Fruit fly (Drosophila melanogaster) whole organism, prepupa: ENCODE data around the gene CG33169.
A peak's percentile ranks its signal among the peaks of the same experiment; 100 is the strongest.

Source experiments
- CG11294 ChIP-seq: fragments of 200-800 bp; sonication (Bioruptor generic); IDR thresholded peaks from 2 replicates; pipeline ENCODE4 v1.3.6; 2022; ENCODE audit warnings: missing biosample characterization, missing genetic modification characterization
- CG11902 ChIP-seq: fragments of 200-800 bp; sonication (Bioruptor generic); optimal IDR thresholded peaks from 3 replicates; lab custom pipeline; 2016; ENCODE audit warnings: missing biosample characterization, missing genetic modification characterization
- CG8319 ChIP-seq: fragments of 200-800 bp; sonication (Bioruptor generic); optimal IDR thresholded peaks from 3 replicates; lab custom pipeline; 2016; ENCODE audit warnings: missing biosample characterization, missing genetic modification characterization
- Gug ChIP-seq: fragments of 200-800 bp; sonication (Bioruptor generic); IDR thresholded peaks from 2 replicates; pipeline ENCODE4 v1.3.6; 2022; ENCODE audit warnings: missing biosample characterization, missing genetic modification characterization
- Lpt ChIP-seq: fragments of 200-800 bp; sonication (Bioruptor generic); optimal IDR thresholded peaks from 3 replicates; lab custom pipeline; 2016; ENCODE audit warnings: missing biosample characterization, missing genetic modification characterization
- Met ChIP-seq: fragments of 200-800 bp; sonication (Bioruptor generic); optimal IDR thresholded peaks from 3 replicates; lab custom pipeline; 2016; ENCODE audit warnings: missing biosample characterization, missing genetic modification characterization
- Sox102F ChIP-seq: fragments of 200-800 bp; sonication (Bioruptor generic); optimal IDR thresholded peaks from 2 replicates; lab custom pipeline; 2016; ENCODE audit warnings: missing biosample characterization, mild to moderate bottlenecking, missing genetic modification characterization
- acj6 ChIP-seq: fragments of 200-800 bp; sonication (Bioruptor generic); optimal IDR thresholded peaks from 3 replicates; lab custom pipeline; 2016; ENCODE audit warnings: missing biosample characterization, missing genetic modification characterization

DNA sequence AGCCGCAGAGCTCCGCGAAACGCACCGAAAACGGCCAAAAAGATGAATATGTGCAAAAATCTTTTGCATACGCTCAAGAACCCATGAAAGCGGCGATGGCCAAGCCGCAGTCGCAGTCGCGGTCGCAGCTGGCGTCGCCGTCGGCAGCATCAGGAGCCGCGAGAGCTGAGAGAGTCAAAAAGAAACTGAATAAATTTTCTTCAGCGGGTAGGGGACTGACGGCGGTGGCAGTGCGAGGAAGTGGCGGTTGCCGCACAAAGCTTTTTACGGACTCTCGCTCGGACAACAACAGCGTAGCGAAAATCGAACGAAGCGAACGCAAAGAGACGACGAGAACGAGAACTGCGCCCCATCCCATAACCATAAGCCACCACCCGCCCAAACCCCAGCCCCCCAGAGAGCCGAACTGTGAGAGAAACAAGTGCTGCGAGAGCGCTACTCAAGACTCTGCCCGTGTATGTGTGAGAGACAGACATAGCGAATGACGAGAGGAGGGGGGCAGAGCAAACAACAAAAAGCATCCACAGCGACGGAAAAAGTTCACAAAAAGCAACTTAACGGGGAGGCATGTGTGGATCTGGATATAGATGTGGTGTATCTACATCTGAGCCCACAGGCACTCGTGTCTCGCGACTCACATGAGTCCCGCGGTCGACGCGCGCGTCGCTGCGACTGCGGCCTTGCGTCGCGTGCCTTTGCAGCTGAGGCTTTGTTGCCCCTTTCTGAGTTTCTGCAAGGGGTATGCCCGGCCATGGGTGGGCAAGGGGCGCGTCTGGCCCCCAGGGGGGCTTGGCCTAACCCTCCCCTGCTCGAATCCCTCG is 28.3 kb upstream of the CG33169 start, which contains the start of gene jim:
- TF ChIP-seq CG8319 (no peak), CG11294 (peak; percentile 38; the same call in 1 of the 2 replicates), Lpt (GFP tag; lab: Kevin White, UChicago) (peak; percentile 87), Met (GFP tag; lab: Kevin White, UChicago) (no peak), Gug (GFP tag; lab: Robert Waterston, UW) (no peak; the same call in 1 of the 2 replicates), acj6 (no peak), Sox102F (GFP tag; lab: Kevin White, UChicago) (peak; percentile 56), CG11902 (GFP tag; lab: Kevin White, UChicago) (no peak)
